Fruit fly (Drosophila melanogaster) Kc167 (cell line): ENCODE data around the gene XRCC1.

Experiments
- Myc ChIP-seq: fragments of >200 bp; optimal IDR thresholded peaks from 2 replicates; lab custom pipeline; 2017; ENCODE audit warnings: missing external identifiers
- h ChIP-seq: fragments of >200 bp; optimal IDR thresholded peaks from 3 replicates; lab custom pipeline; 2018; ENCODE audit warnings: missing external identifiers
- insv ChIP-seq: fragments of >200 bp; optimal IDR thresholded peaks from 3 replicates; lab custom pipeline; 2018; ENCODE audit warnings: missing external identifiers
- psq ChIP-seq: fragments of >200 bp; optimal IDR thresholded peaks from 2 replicates; lab custom pipeline; 2017; ENCODE audit warnings: missing external identifiers
- ttk ChIP-seq: sonication (Bioruptor generic); optimal IDR thresholded peaks from 2 replicates; lab custom pipeline; 2017; ENCODE audit warnings: missing external identifiers

DNA sequence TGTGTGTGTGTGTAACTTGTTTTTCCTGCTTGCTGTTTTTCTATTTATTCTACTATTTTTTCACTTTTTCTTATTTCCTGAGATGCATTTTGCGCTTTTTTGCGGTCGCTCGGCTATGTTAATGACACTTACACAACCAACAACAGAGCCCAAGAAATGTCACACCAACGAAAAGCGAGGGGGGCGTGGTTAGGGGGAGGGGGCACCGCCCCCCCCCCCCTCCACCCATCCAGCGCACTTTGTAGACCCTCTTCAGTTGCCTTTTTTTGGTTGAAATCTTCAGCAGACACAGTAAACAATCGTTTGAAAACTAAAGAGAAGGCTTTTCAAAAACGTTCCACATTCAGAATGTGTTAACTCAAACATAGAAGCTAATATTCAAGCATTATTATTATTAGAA lies 36.5 kb upstream of the XRCC1 start:
- TF ChIP-seq h: no peak
- TF ChIP-seq insv: no peak
- no peak for TF ChIP-seq ttk (lab: Kevin White, UChicago)
- TF ChIP-seq Myc: no peak
- no peak for TF ChIP-seq psq (lab: Kevin White, UChicago)
